Fruit fly (Drosophila melanogaster): ENCODE measurements around the gene CG12684.

The CG12684 gene

dm6 chrX:4616865-4617669 is 45.3 kb upstream of the CG12684 start, which contains the start of gene peb (continued):
- no peak for TF ChIP-seq CG9797 (GFP tag; optimal IDR thresholded peaks at IDR 0.05)
- TF ChIP-seq Poxn (GFP tag; IDR thresholded peaks at IDR 0.05): no peak
- no peak for TF ChIP-seq Dip2 (GFP tag; IDR thresholded peaks at IDR 0.05)
- TF ChIP-seq Lim3 (GFP tag; IDR thresholded peaks at IDR 0.05): no peak
- peak in 1 of 2 experiments; percentile 62 for TF ChIP-seq eve (GFP tag; optimal IDR thresholded peaks at IDR 0.05)
- TF ChIP-seq knrl (GFP tag; IDR thresholded peaks at IDR 0.05; ENCODE audit: partially characterized antibody): no peak
- no peak for TF ChIP-seq CG6791 (GFP tag; IDR thresholded peaks at IDR 0.05; ENCODE audit: partially characterized antibody)
- TF ChIP-seq trem (tag; optimal IDR thresholded peaks at IDR 0.05): no peak
- TF ChIP-seq Atf3 (GFP tag; optimal IDR thresholded peaks at IDR 0.05): peak; percentile 4
- TF ChIP-seq CG42726 (GFP tag; IDR thresholded peaks at IDR 0.05; ENCODE audit: partially characterized antibody): 0 out of 2 replicates have a peak, but pooled peaks have one; percentile 52
- no peak for TF ChIP-seq trh (GFP tag; optimal IDR thresholded peaks at IDR 0.05)
- no peak for TF ChIP-seq CG7963 (GFP tag; IDR thresholded peaks at IDR 0.05; ENCODE audit: partially characterized antibody)
- no peak for TF ChIP-seq NFAT (GFP tag; IDR thresholded peaks at IDR 0.05)
- TF ChIP-seq CoRest (tag; optimal IDR thresholded peaks at IDR 0.05): peak; percentile 67
- no peak for TF ChIP-seq CG10654 (GFP tag; optimal IDR thresholded peaks at IDR 0.05)
- TF ChIP-seq ab (GFP tag; optimal IDR thresholded peaks at IDR 0.05): no peak
- TF ChIP-seq Pdp1 (GFP tag; optimal IDR thresholded peaks at IDR 0.05): peak; percentile 65 to 73
- TF ChIP-seq CG8478 (optimal IDR thresholded peaks at IDR 0.05): no peak
- TF ChIP-seq Neu2 (GFP tag; optimal IDR thresholded peaks at IDR 0.05; ENCODE audit: borderline replicate concordance): no peak
- TF ChIP-seq az2 (GFP tag; optimal IDR thresholded peaks at IDR 0.05): peak; percentile 66
- peak; percentile 33 for TF ChIP-seq ac (GFP tag; optimal IDR thresholded peaks at IDR 0.05)
- TF ChIP-seq sqz (GFP tag; optimal IDR thresholded peaks at IDR 0.05): peak; percentile 95
- TF ChIP-seq Bdp1 (GFP tag; optimal IDR thresholded peaks at IDR 0.05): no peak
- TF ChIP-seq CG31224 (GFP tag; IDR thresholded peaks at IDR 0.05): no peak
- TF ChIP-seq ato (GFP tag; IDR thresholded peaks at IDR 0.05; ENCODE audit: partially characterized antibody): no peak
- peak; percentile 76 for TF ChIP-seq CG15696 (tag; optimal IDR thresholded peaks at IDR 0.05)
- TF ChIP-seq slbo (GFP tag; IDR thresholded peaks at IDR 0.05): no peak
- no peak; the same call in 1 of the 2 replicates for TF ChIP-seq hbn (GFP tag; IDR thresholded peaks at IDR 0.05; ENCODE audit: partially characterized antibody)
- TF ChIP-seq cg (GFP tag; optimal IDR thresholded peaks at IDR 0.05): peak; percentile 78
- TF ChIP-seq CG8359 (GFP tag; optimal IDR thresholded peaks at IDR 0.05; ENCODE audit: borderline replicate concordance): no peak
- no peak for TF ChIP-seq CG11456 (GFP tag; IDR thresholded peaks at IDR 0.05)
- TF ChIP-seq nerfin-1 (tag; optimal IDR thresholded peaks at IDR 0.05): peak; percentile 13
- no peak for TF ChIP-seq al (GFP tag; IDR thresholded peaks at IDR 0.05)
- peak; percentile 29 for TF ChIP-seq Spps (tag; optimal IDR thresholded peaks at IDR 0.05)
- no peak for TF ChIP-seq CG43689 (GFP tag; IDR thresholded peaks at IDR 0.05)
- TF ChIP-seq ssp (GFP tag; IDR thresholded peaks at IDR 0.05): peak; percentile 44
- no peak for TF ChIP-seq CG16813 (GFP tag; IDR thresholded peaks at IDR 0.05; ENCODE audit: partially characterized antibody)
- TF ChIP-seq CG1832 (GFP tag; optimal IDR thresholded peaks at IDR 0.05): peak; percentile 51
- no peak for TF ChIP-seq HLH4C (GFP tag; IDR thresholded peaks at IDR 0.05; ENCODE audit: partially characterized antibody)
- no peak for TF ChIP-seq Drgx (GFP tag; IDR thresholded peaks at IDR 0.05)
- no peak for TF ChIP-seq CG17912 (GFP tag; optimal IDR thresholded peaks at IDR 0.05)
- TF ChIP-seq exex (tag; optimal IDR thresholded peaks at IDR 0.05): no peak
- no peak for TF ChIP-seq chm (GFP tag; IDR thresholded peaks at IDR 0.05)
- no peak for TF ChIP-seq Vsx1 (GFP tag; optimal IDR thresholded peaks at IDR 0.05)
- TF ChIP-seq CG7372 (GFP tag; IDR thresholded peaks at IDR 0.05): 0 out of 2 replicates have a peak, but pooled peaks have one; percentile 11
- no peak for TF ChIP-seq CG13894 (tag; optimal IDR thresholded peaks at IDR 0.05)
- TF ChIP-seq gfzf (GFP tag; optimal IDR thresholded peaks at IDR 0.05): no peak
- peak; percentile 68 for TF ChIP-seq CG8290 (GFP tag; optimal IDR thresholded peaks at IDR 0.05)
- no peak for TF ChIP-seq CG8290 (tag; optimal IDR thresholded peaks at IDR 0.05)

Measured in whole organism, embryonic.